Fruit fly (Drosophila melanogaster): ENCODE results near the gene bumpel.
A peak's percentile ranks its signal among the peaks of the same experiment; 100 is the strongest.

bumpel gene

DNA sequence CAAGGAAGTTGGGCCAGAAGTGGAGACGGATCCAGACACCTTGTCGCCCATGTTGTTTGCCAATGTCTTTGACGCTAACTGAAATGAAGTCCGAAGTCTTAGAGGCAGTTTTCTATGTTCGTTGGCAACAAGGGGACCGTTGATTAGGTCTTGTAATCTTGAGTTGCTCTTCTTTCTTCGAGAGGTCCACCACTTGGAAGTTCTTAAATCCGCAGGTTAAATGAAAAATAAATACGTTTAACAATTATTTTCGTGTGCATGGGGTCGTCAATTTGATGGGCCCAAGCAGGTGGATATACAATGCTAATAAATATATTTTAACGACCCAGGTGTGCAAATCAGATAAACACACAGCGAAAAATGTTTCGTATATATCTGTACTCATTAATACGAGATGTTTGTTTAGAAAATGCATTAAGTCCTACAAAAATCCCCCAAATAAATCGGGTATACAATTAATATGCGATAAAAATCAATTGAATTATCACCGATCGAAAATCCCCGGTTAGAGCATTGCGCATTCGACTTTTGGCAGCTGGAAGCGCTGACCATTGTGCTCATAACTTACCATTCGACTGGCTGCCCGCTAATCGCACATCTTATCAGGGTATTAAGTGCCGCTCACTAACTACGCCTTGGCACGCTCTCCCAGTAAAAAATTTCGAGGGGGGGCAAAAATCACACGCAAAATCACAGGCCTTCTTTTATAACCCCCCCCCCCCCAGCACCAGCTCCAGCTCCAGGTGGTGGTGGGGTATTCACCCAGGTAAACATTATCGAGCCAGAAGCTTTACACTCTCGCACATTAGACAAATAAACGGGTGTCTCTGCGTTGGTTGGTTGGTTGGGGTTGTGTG lies 42.3 kb upstream of the bumpel start, which contains the start of gene PGRP-LB (continued):
- TF ChIP-seq CG11294 (GFP tag; IDR thresholded peaks at IDR 0.05) (no peak), eg (GFP tag; IDR thresholded peaks at IDR 0.05) (no peak), net (GFP tag; optimal IDR thresholded peaks at IDR 0.05) (no peak), Sox14 (GFP tag; optimal IDR thresholded peaks at IDR 0.05) (peak; percentile 12), lz (GFP tag; optimal IDR thresholded peaks at IDR 0.05) (peak; percentile 25), fd59A (GFP tag; optimal IDR thresholded peaks at IDR 0.05) (no peak), esn (GFP tag; optimal IDR thresholded peaks at IDR 0.05) (peak; percentile 9), cyc (GFP tag; optimal IDR thresholded peaks at IDR 0.05) (no peak), CG1621 (tag; optimal IDR thresholded peaks at IDR 0.05) (no peak), ss (GFP tag; optimal IDR thresholded peaks at IDR 0.05) (no peak), Blimp-1 (GFP tag; optimal IDR thresholded peaks at IDR 0.05) (no peak)

- TF ChIP-seq pdm3 (GFP tag; optimal IDR thresholded peaks at IDR 0.05) (no peak), CG11762 (GFP tag; optimal IDR thresholded peaks at IDR 0.05; ENCODE audit: insufficient read depth) (no peak), fd85E (GFP tag; optimal IDR thresholded peaks at IDR 0.05) (no peak), CG6808 (GFP tag; optimal IDR thresholded peaks at IDR 0.05) (no peak), CG6276 (GFP tag; optimal IDR thresholded peaks at IDR 0.05) (no peak)
Observed at dm6 chr3R:11458851-11459175, 40.3 kb upstream of the bumpel start.

DNA sequence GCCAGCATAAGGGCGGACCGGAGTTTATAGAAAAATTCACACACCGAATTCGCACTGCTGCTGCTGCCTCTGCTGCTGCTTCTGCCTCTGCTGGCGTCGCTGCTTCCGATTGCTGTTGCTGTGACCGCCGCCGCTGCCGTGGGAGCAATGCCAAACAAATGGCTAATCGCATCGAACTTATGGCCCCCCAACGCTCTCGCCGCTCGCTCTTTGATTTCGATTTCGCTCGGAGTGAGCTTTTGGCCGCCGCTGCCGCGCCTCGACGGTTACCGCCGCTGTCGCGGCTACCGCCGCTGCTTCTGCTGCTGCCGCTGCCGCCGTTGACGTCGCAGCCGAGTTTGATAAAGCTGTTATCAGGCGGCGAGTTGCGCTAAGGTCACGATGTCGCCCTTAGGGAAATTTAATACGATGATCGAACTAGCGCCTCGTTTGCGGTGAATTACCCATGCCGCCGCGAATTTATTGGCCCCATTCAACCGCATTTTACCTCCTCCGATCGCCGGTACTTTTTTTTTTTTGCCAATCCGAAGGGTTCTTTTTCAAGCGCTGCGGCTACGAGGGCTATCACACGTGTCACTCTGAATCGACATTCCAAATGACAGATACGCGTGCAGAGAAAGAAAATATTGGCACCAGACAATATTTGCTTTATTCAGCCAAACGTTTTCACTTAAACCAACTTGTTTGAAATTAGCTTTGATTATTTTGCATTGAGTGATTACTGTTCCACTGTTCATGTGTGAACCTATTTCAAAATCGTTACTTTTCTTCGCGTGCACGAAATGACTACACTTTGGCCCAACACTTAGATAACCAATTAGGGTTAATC lies 39.8 kb upstream of the bumpel start:
- TF ChIP-seq CG8632 (GFP tag; optimal IDR thresholded peaks at IDR 0.05) = no peak
- TF ChIP-seq svp (GFP tag) = peak; percentile 96
- peak; percentile 49 for TF ChIP-seq Hr39 (GFP tag; optimal IDR thresholded peaks at IDR 0.05)
- TF ChIP-seq CG31627 (GFP tag; optimal IDR thresholded peaks at IDR 0.05) = peak; percentile 28
- no peak for TF ChIP-seq fd85E (GFP tag; optimal IDR thresholded peaks at IDR 0.05)
- peak; percentile 27 for TF ChIP-seq esn (GFP tag; optimal IDR thresholded peaks at IDR 0.05)
- no peak for TF ChIP-seq CG9139 (GFP tag; optimal IDR thresholded peaks at IDR 0.05)
- peak; percentile 12 for TF ChIP-seq cyc (GFP tag; optimal IDR thresholded peaks at IDR 0.05)
- peak; percentile 15 for TF ChIP-seq vri (GFP tag; optimal IDR thresholded peaks at IDR 0.05)
- TF ChIP-seq CG6163 (GFP tag; IDR thresholded peaks at IDR 0.05) = peak; percentile 36; the same call in 1 of the 3 replicates
- TF ChIP-seq Met (GFP tag; optimal IDR thresholded peaks at IDR 0.05) = peak; percentile 27
- no peak for TF ChIP-seq CG3032 (tag; optimal IDR thresholded peaks at IDR 0.05)

DNA sequence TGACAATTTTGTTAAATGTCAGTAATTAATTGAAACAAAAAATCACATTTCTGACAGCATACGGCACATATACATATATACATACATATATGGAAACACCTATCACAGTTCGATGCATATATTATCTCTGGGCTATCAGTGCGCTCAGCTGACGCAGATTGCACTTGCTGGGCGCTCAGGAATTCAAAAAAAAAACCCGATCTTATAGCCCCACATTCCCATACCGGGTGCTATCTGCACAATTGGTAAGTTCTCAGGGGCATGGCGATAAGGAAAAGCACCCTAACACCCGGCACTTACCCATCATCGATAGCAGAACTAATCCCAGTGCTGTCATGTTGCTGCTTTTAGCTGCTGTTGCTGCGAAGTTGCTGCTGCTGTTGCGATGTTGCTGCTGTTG lies 38.8 kb upstream of the bumpel start:
- TF ChIP-seq svp (GFP tag) (peak; percentile 94), CG32006 (GFP tag; optimal IDR thresholded peaks at IDR 0.05) (no peak), CG6163 (GFP tag; IDR thresholded peaks at IDR 0.05) (0 out of 3 replicates have a peak, but pooled peaks have one; percentile 14)

DNA sequence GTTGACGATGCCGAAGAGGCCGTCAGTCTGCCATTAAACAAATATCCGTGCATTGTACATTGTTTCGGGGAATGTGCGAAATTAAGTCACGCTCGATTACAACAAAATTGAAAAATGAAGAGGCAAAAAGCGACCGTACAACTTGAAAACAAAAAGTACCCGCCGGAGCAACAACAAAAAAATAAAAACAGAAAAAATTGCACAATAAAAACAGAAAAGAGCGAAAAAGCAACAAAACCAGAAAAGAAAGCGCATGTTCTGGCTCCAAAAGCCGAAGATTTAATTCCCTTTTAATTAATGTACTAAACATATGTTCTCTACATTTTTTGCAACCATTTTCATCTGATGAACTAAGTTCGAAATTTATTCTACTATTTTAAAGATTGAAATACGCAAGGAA lies 38.1 kb upstream of the bumpel start:
- TF ChIP-seq Lpt (GFP tag; optimal IDR thresholded peaks at IDR 0.05) = no peak
- peak; percentile 38 for TF ChIP-seq CG3032 (tag; optimal IDR thresholded peaks at IDR 0.05)
- no peak for TF ChIP-seq fd85E (GFP tag; optimal IDR thresholded peaks at IDR 0.05)
- TF ChIP-seq Smox (GFP tag; optimal IDR thresholded peaks at IDR 0.05) = peak; percentile 11
- peak; percentile 5 to 46 for TF ChIP-seq ss (GFP tag; optimal IDR thresholded peaks at IDR 0.05)
- peak; percentile 75 for TF ChIP-seq CG6163 (GFP tag; IDR thresholded peaks at IDR 0.05)
- TF ChIP-seq CG7368 (GFP tag; optimal IDR thresholded peaks at IDR 0.05) = no peak
- peak; percentile 35 for TF ChIP-seq Met (GFP tag; optimal IDR thresholded peaks at IDR 0.05)
- TF ChIP-seq topi (GFP tag; optimal IDR thresholded peaks at IDR 0.05) = no peak
- TF ChIP-seq Ets21C (GFP tag; optimal IDR thresholded peaks at IDR 0.05) = no peak
- TF ChIP-seq eg (GFP tag; IDR thresholded peaks at IDR 0.05) = no peak
- no peak for TF ChIP-seq fkh (GFP tag; optimal IDR thresholded peaks at IDR 0.05)
- no peak for TF ChIP-seq Gug (GFP tag; IDR thresholded peaks at IDR 0.05)
- peak; percentile 27 for TF ChIP-seq CG10669 (GFP tag; optimal IDR thresholded peaks at IDR 0.05)
- TF ChIP-seq Eip75B (GFP tag; optimal IDR thresholded peaks at IDR 0.05) = no peak
- no peak for TF ChIP-seq achi (GFP tag; optimal IDR thresholded peaks at IDR 0.05)
- no peak for TF ChIP-seq Hr38 (GFP tag; optimal IDR thresholded peaks at IDR 0.05)
- TF ChIP-seq Sox14 (GFP tag; optimal IDR thresholded peaks at IDR 0.05) = no peak
- peak; percentile 30 for TF ChIP-seq CG34406 (GFP tag; optimal IDR thresholded peaks at IDR 0.05)
- no peak for TF ChIP-seq lz (GFP tag; optimal IDR thresholded peaks at IDR 0.05)
- TF ChIP-seq CG6276 (GFP tag; optimal IDR thresholded peaks at IDR 0.05) = no peak
- TF ChIP-seq svp (GFP tag) = peak; percentile 74
- peak; percentile 7 for TF ChIP-seq acj6 (GFP tag; optimal IDR thresholded peaks at IDR 0.05)
- TF ChIP-seq CG6854 (GFP tag; optimal IDR thresholded peaks at IDR 0.05) = peak; percentile 46
- no peak for TF ChIP-seq CG1621 (tag; optimal IDR thresholded peaks at IDR 0.05)
